Worm (Caenorhabditis elegans): ENCODE measurements around the gene scl-23.
"Not testable (repeated sequence)": the region's sequence is repeated elsewhere in the genome, so short reads cannot be mapped to it uniquely, and the experiment has no call there.

scl-23 gene

ce11 chrIV:73175-73574 is 16.7 kb downstream of the scl-23 start:
- TF ChIP-seq ceh-48 (tag; optimal IDR thresholded peaks at IDR 0.05) (no peak), C08G9.2 (tag; optimal IDR thresholded peaks at IDR 0.05) (no peak), ceh-31 (tag; optimal IDR thresholded peaks at IDR 0.05) (no peak), ceh-34 (tag; optimal IDR thresholded peaks at IDR 0.05) (no peak), ceh-30 (tag; optimal IDR thresholded peaks at IDR 0.05) (no peak), unc-86 (tag; optimal IDR thresholded peaks at IDR 0.05) (no peak), eyg-1 (tag; optimal IDR thresholded peaks at IDR 0.05) (no peak), ceh-45 (GFP tag; IDR thresholded peaks at IDR 0.05) (no peak), C38D4.7 (GFP tag; optimal IDR thresholded peaks at IDR 0.05) (no peak), madf-2 (tag; optimal IDR thresholded peaks at IDR 0.05) (no peak), F13H6.1 (tag; optimal IDR thresholded peaks at IDR 0.05) (no peak), ceh-24 (tag; optimal IDR thresholded peaks at IDR 0.05) (no peak), hlh-30 (tag; optimal IDR thresholded peaks at IDR 0.05; ENCODE audit: insufficient read depth) (no peak), fax-1 (tag; optimal IDR thresholded peaks at IDR 0.05) (no peak), odd-2 (tag; optimal IDR thresholded peaks at IDR 0.05) (no peak), pha-2 (tag; optimal IDR thresholded peaks at IDR 0.05) (no peak), sox-4 (tag; optimal IDR thresholded peaks at IDR 0.05) (no peak), hlh-13 (GFP tag; optimal IDR thresholded peaks at IDR 0.05) (no peak)

- TF ChIP-seq hlh-8 (tag; optimal IDR thresholded peaks at IDR 0.05) (no peak), unc-3 (GFP tag; conservative IDR thresholded peaks at IDR 0.05) (no peak), unc-3 (tag; optimal IDR thresholded peaks at IDR 0.05) (no peak), che-1 (tag; optimal IDR thresholded peaks at IDR 0.05) (no peak), ceh-14 (tag; optimal IDR thresholded peaks at IDR 0.05) (no peak), hlh-6 (tag; optimal IDR thresholded peaks at IDR 0.05) (no peak), pqm-1 (tag; optimal IDR thresholded peaks at IDR 0.05) (no peak), pax-1 (tag; optimal IDR thresholded peaks at IDR 0.05) (no peak), pha-2 (tag; optimal IDR thresholded peaks at IDR 0.05) (no peak), npax-4 (tag; optimal IDR thresholded peaks at IDR 0.05) (no peak), fkh-10 (GFP tag; optimal IDR thresholded peaks at IDR 0.05) (no peak), rnt-1 (tag; optimal IDR thresholded peaks at IDR 0.05) (no peak), pat-9 (tag; optimal IDR thresholded peaks at IDR 0.05) (no peak), dmd-4 (tag; optimal IDR thresholded peaks at IDR 0.05; ENCODE audit: borderline replicate concordance) (no peak), pag-3 (tag; optimal IDR thresholded peaks at IDR 0.05; ENCODE audit: borderline replicate concordance) (no peak), fkh-6 (tag; optimal IDR thresholded peaks at IDR 0.05) (no peak), ceh-31 (tag; optimal IDR thresholded peaks at IDR 0.05) (no peak)
Measured at ce11 chrIV:71266-71665, 18.6 kb downstream of the scl-23 start.

- not testable (repeated sequence) for TF ChIP-seq nhr-232 (tag; optimal IDR thresholded peaks at IDR 0.05); ceh-19 (GFP tag; optimal IDR thresholded peaks at IDR 0.05); sox-2 (GFP tag; IDR thresholded peaks at IDR 0.05)
Measured at ce11 chrIV:61448-61847, 28.4 kb downstream of the scl-23 start, which contains the start of gene T05C7.7. T05C7.7 (plus strand) TSS chrIV:61748.

DNA sequence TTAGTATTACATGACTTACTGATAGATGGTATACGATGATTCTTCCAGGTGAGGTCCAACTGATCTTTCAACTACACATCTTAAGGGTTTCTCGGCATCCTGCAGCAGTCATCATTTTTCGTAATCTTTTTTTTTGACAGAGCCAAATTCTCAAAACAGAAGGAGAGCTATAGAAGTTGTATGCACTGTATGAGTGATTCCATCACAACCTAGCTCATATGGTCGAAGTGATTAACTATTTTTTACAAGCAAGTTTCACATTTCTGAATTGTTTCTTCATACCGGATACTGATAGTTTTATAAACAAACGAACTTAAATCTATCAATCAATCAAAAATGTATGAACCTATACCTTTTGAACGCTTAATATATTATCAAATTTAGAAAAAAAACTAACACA is 31.1 kb downstream of the scl-23 start, which contains the start of gene T05C7.5:
Gene T05C7.5 (minus strand): TSS at position 101 of the 400 bp plus-strand sequence.
- TF ChIP-seq T23F11.4 (GFP tag; optimal IDR thresholded peaks at IDR 0.05), result no peak
- TF ChIP-seq ceh-9 (tag; optimal IDR thresholded peaks at IDR 0.05), result no peak
- TF ChIP-seq ref-2 (tag; optimal IDR thresholded peaks at IDR 0.05), result no peak
- TF ChIP-seq unc-55 (GFP tag; optimal IDR thresholded peaks at IDR 0.05), result no peak

Measured in whole organism, late embryonic.